Fruit fly (Drosophila melanogaster) whole organism, wandering third instar larva: ENCODE measurements around the gene rdhB.

Experiments used
- Dfd ChIP-seq: fragments of >200 bp; optimal IDR thresholded peaks from 2 replicates; lab custom pipeline; 2017; ENCODE audit warnings: missing biosample characterization, missing genetic modification characterization
- Vsx2 ChIP-seq: fragments of 200-300, 225-300 bp; sonication (Bioruptor generic); optimal IDR thresholded peaks from 2 replicates; lab custom pipeline; 2018; ENCODE audit warnings: missing biosample characterization, missing genetic modification characterization; ENCODE audit not compliant: partially characterized antibody
- br ChIP-seq: fragments of 200-800 bp; sonication (Bioruptor generic); optimal IDR thresholded peaks from 2 replicates; lab custom pipeline; 2016; ENCODE audit warnings: missing biosample characterization, missing genetic modification characterization
- dl ChIP-seq, 2 experiments: fragments of 175-275, 200-275 bp in 1 of 2; fragments of 200-275 bp in 1 of 2; sonication (Bioruptor generic); optimal IDR thresholded peaks; lab custom pipeline; 2018; ENCODE audit warnings: mild to moderate bottlenecking in 2 of 2, missing biosample characterization in 2 of 2, missing genetic modification characterization in 2 of 2, moderate library complexity in 2 of 2; ENCODE audit not compliant: partially characterized antibody in 2 of 2, insufficient read depth in 1 of 2
- fru ChIP-seq: fragments of 200-800 bp; sonication (Bioruptor generic); optimal IDR thresholded peaks from 3 replicates; lab custom pipeline; 2016; ENCODE audit warnings: missing biosample characterization, mild to moderate bottlenecking, missing genetic modification characterization
- psq ChIP-seq: fragments of 200-800 bp; sonication (Bioruptor generic); optimal IDR thresholded peaks from 3 replicates; lab custom pipeline; 2017; ENCODE audit warnings: missing biosample characterization, mild to moderate bottlenecking, missing genetic modification characterization, moderate library complexity
- woc ChIP-seq: sonication (Bioruptor generic); optimal IDR thresholded peaks from 2 replicates; lab custom pipeline; 2016; ENCODE audit warnings: missing biosample characterization, mild to moderate bottlenecking, missing genetic modification characterization

dm6 chr3R:22356464-22357410 is 5.2 kb downstream of the rdhB start, which contains the start of gene Sar1:
- no peak for TF ChIP-seq psq (GFP tag; lab: Kevin White, UChicago)
- peak; percentile 10 for TF ChIP-seq br (GFP tag; lab: Kevin White, UChicago)
- TF ChIP-seq Vsx2 (GFP tag; lab: Kevin White, UChicago), result peak; percentile 82
- TF ChIP-seq dl (GFP tag; optimal IDR thresholded peaks at IDR 0.05; lab: Kevin White, UChicago; ENCODE audit: insufficient read depth in 1 of 2, partially characterized antibody in 2 of 2), result no peak
- no peak for TF ChIP-seq Dfd (GFP tag; lab: Kevin White, UChicago)
- TF ChIP-seq woc (GFP tag; lab: Kevin White, UChicago), result no peak
- no peak for TF ChIP-seq fru (GFP tag; lab: Kevin White, UChicago)
